Worm (Caenorhabditis elegans): ENCODE measurements around the gene W06G6.10.

W06G6.10 gene

DNA sequence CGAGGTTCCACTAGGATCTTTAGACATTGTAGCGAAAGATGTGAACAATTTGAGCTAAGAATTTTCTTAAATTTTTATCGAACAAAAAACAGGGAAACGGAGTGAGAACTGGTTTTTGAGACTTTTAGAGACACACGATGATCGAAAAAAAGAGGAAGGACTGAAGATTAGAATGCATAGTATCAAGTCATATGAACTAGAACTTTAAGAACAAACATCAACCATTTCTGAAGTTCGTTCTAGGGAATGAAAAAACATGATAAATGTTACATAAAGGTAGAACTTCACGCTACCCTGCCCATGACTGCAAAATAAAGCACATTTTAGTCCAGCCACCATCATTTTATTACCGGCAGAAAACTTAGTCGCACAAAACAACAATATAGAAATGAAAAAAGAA is 621 bp downstream of the W06G6.10 start, which contains the start of gene W06G6.9:
Gene W06G6.9 (minus strand): TSS at position 101 of the 400 bp plus-strand sequence.
- TF ChIP-seq sup-37 (GFP tag; optimal IDR thresholded peaks at IDR 0.05) (no peak), rnt-1 (tag; optimal IDR thresholded peaks at IDR 0.05) (no peak), nhr-20 (tag; optimal IDR thresholded peaks at IDR 0.05) (no peak), nhr-85 (tag) (no peak), ztf-11 (tag; optimal IDR thresholded peaks at IDR 0.05) (no peak), unc-98 (GFP tag; IDR thresholded peaks at IDR 0.05) (no peak), zag-1 (tag; optimal IDR thresholded peaks at IDR 0.05) (no peak), nhr-77 (tag; optimal IDR thresholded peaks at IDR 0.05) (no peak), tlp-1 (tag; optimal IDR thresholded peaks at IDR 0.05) (no peak), pax-3 (tag; optimal IDR thresholded peaks at IDR 0.05) (no peak), unc-130 (tag; optimal IDR thresholded peaks at IDR 0.05) (no peak), aly-2 (tag; optimal IDR thresholded peaks at IDR 0.05) (no peak), lin-13 (GFP tag; optimal IDR thresholded peaks at IDR 0.05) (no peak), unc-30 (tag; optimal IDR thresholded peaks at IDR 0.05) (no peak)

DNA sequence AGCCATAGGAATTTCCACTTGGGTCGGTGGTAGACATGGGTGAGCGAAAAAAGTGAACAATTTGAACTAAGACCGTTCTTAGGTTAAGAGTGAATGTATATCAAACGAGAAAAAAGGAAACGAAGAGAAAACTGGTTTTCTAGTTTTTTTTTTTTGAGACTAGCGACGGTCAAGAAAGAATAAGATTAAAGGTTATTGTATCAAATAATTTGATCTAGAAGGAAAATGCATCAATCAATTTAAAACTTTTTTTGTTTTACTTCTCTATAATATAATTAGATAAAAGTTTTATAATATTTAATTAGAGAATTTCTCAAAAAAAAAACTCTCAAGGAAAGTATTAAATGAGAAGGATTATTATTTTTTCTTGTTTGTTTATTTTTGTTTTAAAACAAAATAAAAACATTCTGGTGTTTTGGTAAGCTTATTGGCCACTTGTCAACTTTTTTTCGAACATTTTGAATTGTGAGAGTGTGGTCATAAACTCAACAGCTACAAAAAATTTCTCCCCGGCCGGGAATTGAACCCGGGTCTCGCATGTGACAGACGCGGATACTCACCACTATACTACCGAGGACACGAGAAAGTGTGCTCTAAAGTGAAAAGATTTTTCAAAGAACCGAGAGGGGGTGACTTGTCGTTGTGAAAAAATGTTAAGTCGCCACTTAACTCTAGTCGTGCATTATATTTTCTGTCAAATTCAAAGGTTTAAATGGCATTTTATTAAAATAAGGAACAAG is 1.6 kb downstream of the W06G6.10 start, which contains the start of gene W06G6.17:
Gene W06G6.17 (minus strand): TSS at position 51 of the 740 bp plus-strand sequence.
- TF ChIP-seq jun-1 (tag; optimal IDR thresholded peaks at IDR 0.05) = no peak
- TF ChIP-seq hlh-17 (GFP tag; optimal IDR thresholded peaks at IDR 0.05; ENCODE audit: borderline replicate concordance) = no peak
- TF ChIP-seq mab-9 (GFP tag; IDR thresholded peaks at IDR 0.05) = no peak
- no peak for TF ChIP-seq blmp-1 (tag; optimal IDR thresholded peaks at IDR 0.05)
- TF ChIP-seq mdl-1 (tag; optimal IDR thresholded peaks at IDR 0.05) = no peak
- no peak for TF ChIP-seq vab-15 (tag; optimal IDR thresholded peaks at IDR 0.05)
- no peak for TF ChIP-seq C04F5.9 (tag; optimal IDR thresholded peaks at IDR 0.05)
- no peak for TF ChIP-seq unc-86 (tag; optimal IDR thresholded peaks at IDR 0.05)
- TF ChIP-seq irx-1 (tag; optimal IDR thresholded peaks at IDR 0.05) = no peak
- TF ChIP-seq nhr-76 (tag; optimal IDR thresholded peaks at IDR 0.05) = no peak
- no peak for TF ChIP-seq nhr-11 (tag; optimal IDR thresholded peaks at IDR 0.05)

DNA sequence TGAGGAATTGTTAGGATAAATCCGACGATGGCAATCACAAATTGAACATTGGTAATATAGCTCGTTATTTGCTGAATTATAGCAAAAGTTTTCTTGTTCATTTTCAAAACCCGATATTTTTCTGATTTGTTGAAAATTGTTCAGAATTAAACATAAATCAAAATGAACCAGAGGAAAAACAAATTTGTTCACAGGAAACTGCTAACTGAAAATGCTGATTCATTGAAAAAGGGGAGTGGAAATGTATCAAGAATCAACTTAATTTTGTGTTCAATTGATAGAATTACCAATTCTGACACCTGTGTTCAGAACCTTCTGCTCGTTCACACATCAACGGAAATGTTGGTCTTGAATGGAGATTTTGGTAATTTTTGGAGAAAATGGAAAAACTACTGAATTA is 3.4 kb downstream of the W06G6.10 start, which contains the start of gene srw-77:
Gene srw-77 (minus strand): TSS at position 101 of the 400 bp plus-strand sequence.
- TF ChIP-seq isw-1 (GFP tag; IDR thresholded peaks at IDR 0.05) (no peak), alr-1 (tag; optimal IDR thresholded peaks at IDR 0.05; ENCODE audit: borderline replicate concordance) (no peak), sox-4 (tag; optimal IDR thresholded peaks at IDR 0.05) (no peak), efl-3 (GFP tag; optimal IDR thresholded peaks at IDR 0.05) (no peak), ceh-8 (GFP tag; optimal IDR thresholded peaks at IDR 0.05) (no peak), sup-37 (GFP tag; optimal IDR thresholded peaks at IDR 0.05) (no peak), lin-13 (GFP tag; optimal IDR thresholded peaks at IDR 0.05) (no peak), hlh-4 (tag; optimal IDR thresholded peaks at IDR 0.05) (no peak), hpl-2 (GFP tag; optimal IDR thresholded peaks at IDR 0.05) (no peak), tbx-2 (tag; optimal IDR thresholded peaks at IDR 0.05) (no peak), nhr-90 (tag; optimal IDR thresholded peaks at IDR 0.05; ENCODE audit: poor library complexity) (no peak), unc-30 (tag; optimal IDR thresholded peaks at IDR 0.05) (no peak), grh-1 (GFP tag; IDR thresholded peaks at IDR 0.05) (no peak), nhr-11 (tag; optimal IDR thresholded peaks at IDR 0.05) (no peak), sptf-1 (tag; optimal IDR thresholded peaks at IDR 0.05) (no peak), nhr-28 (tag; optimal IDR thresholded peaks at IDR 0.05) (no peak), lin-39 (tag; optimal IDR thresholded peaks at IDR 0.05) (no peak), elt-2 (tag; optimal IDR thresholded peaks at IDR 0.05) (no peak), rnt-1 (tag; optimal IDR thresholded peaks at IDR 0.05) (no peak)

Measured in whole organism, L1 larva.